Worm (Caenorhabditis elegans): Measurements from ENCODE around the gene F44B9.9.

F44B9.9 gene

DNA sequence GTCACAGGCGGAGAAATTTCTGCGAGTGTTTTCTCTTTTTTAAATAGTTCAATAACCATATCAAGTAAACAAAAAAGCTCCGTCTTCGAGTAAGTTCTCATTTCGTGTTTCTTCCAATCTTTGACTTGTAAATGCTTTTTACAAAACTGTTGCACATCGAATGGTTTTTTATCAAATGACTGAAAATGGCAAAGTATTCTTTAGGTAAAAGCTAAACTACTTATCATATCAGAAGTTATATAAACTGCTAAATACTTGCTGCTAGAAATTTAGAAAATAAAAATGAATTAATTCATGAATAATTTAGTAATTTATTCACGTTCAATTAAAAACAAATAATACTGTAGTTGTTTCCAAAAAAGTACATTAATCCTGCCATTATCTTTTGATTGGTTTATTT lies at the start of gene F44B9.9:
F44B9.9 (minus strand) TSS at position 101 of the 400 bp plus-strand sequence.
- TF ChIP-seq sptf-2 (GFP tag; optimal IDR thresholded peaks at IDR 0.05) (no peak), snpc-1.1 (tag; optimal IDR thresholded peaks at IDR 0.05; ENCODE audit: insufficient read depth) (no peak), ceh-40 (GFP tag; IDR thresholded peaks at IDR 0.05) (no peak), Y53G8AR.9 (GFP tag; conservative IDR thresholded peaks at IDR 0.05) (no peak), lin-54 (GFP tag; optimal IDR thresholded peaks at IDR 0.05) (no peak), ztf-25 (GFP tag; IDR thresholded peaks at IDR 0.05) (no peak), lsy-27 (tag; optimal IDR thresholded peaks at IDR 0.05; ENCODE audit: borderline replicate concordance, insufficient read depth) (no peak), madf-3 (GFP tag; IDR thresholded peaks at IDR 0.05) (no peak), lsl-1 (GFP tag; optimal IDR thresholded peaks at IDR 0.05) (no peak), egl-44 (GFP tag; IDR thresholded peaks at IDR 0.05) (no peak), bed-1 (GFP tag; IDR thresholded peaks at IDR 0.05) (no peak), hmg-1.2 (GFP tag; IDR thresholded peaks at IDR 0.05) (no peak), ceh-91 (GFP tag; IDR thresholded peaks at IDR 0.05) (no peak), akir-1 (GFP tag; optimal IDR thresholded peaks at IDR 0.05) (no peak), hmg-20 (GFP tag; IDR thresholded peaks at IDR 0.05) (no peak), rcor-1 (GFP tag; IDR thresholded peaks at IDR 0.05) (no peak), tbp1 (GFP tag; optimal IDR thresholded peaks at IDR 0.05) (no peak)

DNA sequence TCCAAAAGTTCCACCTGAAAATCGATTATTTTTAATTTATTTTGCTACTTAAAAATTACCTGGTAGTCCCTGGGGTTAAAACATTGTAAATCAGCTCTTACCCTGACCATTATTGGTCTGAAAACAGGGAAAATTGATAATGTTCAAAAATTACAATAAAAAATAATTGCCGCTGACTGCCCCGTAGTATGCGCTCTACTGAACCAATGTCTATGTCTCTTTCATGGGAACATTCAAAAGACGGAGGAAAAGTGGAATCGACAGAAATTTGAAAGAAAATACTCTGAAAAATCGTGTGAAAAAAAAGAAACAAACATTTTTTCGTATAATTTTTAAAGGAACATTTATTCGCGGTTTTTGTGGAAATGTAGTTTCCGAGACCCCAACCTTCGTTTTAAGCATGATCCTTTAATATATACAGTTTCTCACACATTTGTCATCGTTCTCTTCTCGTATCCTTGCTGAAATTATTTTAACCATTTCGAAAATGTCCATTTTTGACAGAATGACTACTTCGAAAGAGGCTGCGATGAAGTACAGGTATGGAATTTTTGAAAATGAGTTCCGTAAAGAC lies 49.4 kb upstream of the F44B9.9 start, which contains the start of the genes dcr-1 and apc-2:
dcr-1 (minus strand) TSS at position 117 of the 574 bp plus-strand sequence.
apc-2 (plus strand) TSS at position 465 of the 574 bp plus-strand sequence.
- TF ChIP-seq akir-1 (GFP tag; optimal IDR thresholded peaks at IDR 0.05) = no peak
- no peak for TF ChIP-seq tlf-1 (GFP tag; optimal IDR thresholded peaks at IDR 0.05)
- TF ChIP-seq zim-3 (tag; optimal IDR thresholded peaks at IDR 0.05) = no peak
- TF ChIP-seq T26A5.8 (tag; optimal IDR thresholded peaks at IDR 0.05) = no peak
- TF ChIP-seq snpc-4 (GFP tag; optimal IDR thresholded peaks at IDR 0.05) = no peak
- no peak for TF ChIP-seq snpc-4 (tag; optimal IDR thresholded peaks at IDR 0.05)
- TF ChIP-seq madf-6 (GFP tag; IDR thresholded peaks at IDR 0.05) = 0 out of 2 replicates have a peak, but pooled peaks have one; percentile 35
- TF ChIP-seq F33H1.4 (GFP tag; IDR thresholded peaks at IDR 0.05) = peak; percentile 63
- no peak for TF ChIP-seq ekl-4 (GFP tag; IDR thresholded peaks at IDR 0.05)
- TF ChIP-seq ztf-25 (GFP tag; IDR thresholded peaks at IDR 0.05) = no peak
- peak; percentile 32; the same call in 1 of the 2 replicates for TF ChIP-seq D2030.7 (GFP tag; IDR thresholded peaks at IDR 0.05)
- TF ChIP-seq dpl-1 (GFP tag; optimal IDR thresholded peaks at IDR 0.05) = peak; percentile 36
- TF ChIP-seq mcd-1 (GFP tag; IDR thresholded peaks at IDR 0.05) = no peak
- peak; percentile 67 for TF ChIP-seq efl-1 (GFP tag; optimal IDR thresholded peaks at IDR 0.05)
- no peak for TF ChIP-seq F10E7.11 (tag; optimal IDR thresholded peaks at IDR 0.05)
- no peak for TF ChIP-seq ztf-22 (GFP tag; optimal IDR thresholded peaks at IDR 0.05)
- TF ChIP-seq mxl-1 (tag; optimal IDR thresholded peaks at IDR 0.05) = no peak
- TF ChIP-seq lsl-1 (GFP tag; optimal IDR thresholded peaks at IDR 0.05) = peak; percentile 68
- no peak for TF ChIP-seq hsf-1 (GFP tag; IDR thresholded peaks at IDR 0.05)

DNA sequence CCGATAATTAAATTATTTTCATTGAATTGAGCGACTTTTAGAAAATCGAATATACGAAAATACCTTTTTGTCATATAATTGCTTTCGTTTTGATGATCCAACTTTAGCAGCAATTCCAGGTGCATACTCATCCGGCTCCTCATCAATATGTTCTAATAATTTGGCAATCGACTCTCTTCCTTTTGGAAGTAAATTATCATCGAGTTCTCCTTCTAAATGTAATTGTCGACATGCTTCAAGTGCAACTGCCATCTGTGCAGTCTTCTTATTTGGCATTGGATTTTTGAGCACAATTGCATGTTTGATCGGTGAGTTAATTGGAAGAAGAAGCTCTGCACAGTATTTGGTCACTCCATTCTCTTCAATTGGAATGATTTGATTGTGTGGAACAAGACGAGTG lies 46.3 kb upstream of the F44B9.9 start:
- TF ChIP-seq mcd-1 (GFP tag; IDR thresholded peaks at IDR 0.05) (no peak), ceh-58 (GFP tag; IDR thresholded peaks at IDR 0.05) (no peak), xnd-1 (tag; optimal IDR thresholded peaks at IDR 0.05) (no peak), ceh-27 (GFP tag; optimal IDR thresholded peaks at IDR 0.05) (no peak), hlh-26 (GFP tag; conservative IDR thresholded peaks at IDR 0.05) (no peak), T07F8.4 (tag; optimal IDR thresholded peaks at IDR 0.05) (no peak), egrh-3 (GFP tag; IDR thresholded peaks at IDR 0.05) (no peak), ztf-3 (GFP tag; optimal IDR thresholded peaks at IDR 0.05) (no peak), zim-3 (tag; optimal IDR thresholded peaks at IDR 0.05) (no peak), cebp-1 (GFP tag; IDR thresholded peaks at IDR 0.05) (no peak), cebp-1 (tag; optimal IDR thresholded peaks at IDR 0.05) (no peak), attf-5 (GFP tag; optimal IDR thresholded peaks at IDR 0.05) (no peak), mxl-1 (tag; optimal IDR thresholded peaks at IDR 0.05) (no peak), ets-4 (GFP tag; optimal IDR thresholded peaks at IDR 0.05) (no peak), F23B12.7 (tag; optimal IDR thresholded peaks at IDR 0.05; ENCODE audit: insufficient read depth) (no peak), atf-7 (tag; optimal IDR thresholded peaks at IDR 0.05) (no peak), B0261.1 (tag; optimal IDR thresholded peaks at IDR 0.05) (no peak)
